Fruit fly (Drosophila melanogaster) whole organism, pupa: Measurements from ENCODE around the gene bond.

ENCODE experiments used
- CG10348 ChIP-seq: fragments of 200-800 bp; sonication (Bioruptor generic); IDR thresholded peaks from 2 replicates; pipeline ENCODE4 v1.3.6; 2022; ENCODE audit warnings: missing biosample characterization, missing genetic modification characterization
- CG12605 ChIP-seq: fragments of 200-800 bp; sonication (Bioruptor generic); IDR thresholded peaks from 2 replicates; pipeline ENCODE4 v1.3.6; 2022; ENCODE audit warnings: missing biosample characterization, missing genetic modification characterization
- CG13204 ChIP-seq: fragments of 200-800 bp; sonication (Bioruptor generic); optimal IDR thresholded peaks from 2 replicates; lab custom pipeline; 2018; ENCODE audit warnings: missing biosample characterization, mild to moderate bottlenecking, missing genetic modification characterization, moderate library complexity
- CG14655 ChIP-seq: fragments of 200-800 bp; sonication (Bioruptor generic); optimal IDR thresholded peaks from 3 replicates; lab custom pipeline; 2017; ENCODE audit warnings: mild to moderate bottlenecking, missing biosample characterization, missing genetic modification reagents, missing genetic modification characterization
- CG15710 ChIP-seq: fragments of 200-800 bp; sonication (Bioruptor generic); optimal IDR thresholded peaks from 2 replicates; lab custom pipeline; 2018; ENCODE audit warnings: missing biosample characterization, mild to moderate bottlenecking, missing genetic modification characterization, moderate library complexity
- CG17806 ChIP-seq: fragments of 200-800 bp; sonication (Bioruptor generic); optimal IDR thresholded peaks from 2 replicates; lab custom pipeline; 2018; ENCODE audit warnings: missing biosample characterization, mild to moderate bottlenecking, missing genetic modification characterization, moderate library complexity
- CG32121 ChIP-seq: fragments of 200-800 bp; sonication (Bioruptor generic); IDR thresholded peaks from 2 replicates; pipeline ENCODE4 v1.3.6; 2022; ENCODE audit warnings: missing biosample characterization, missing genetic modification characterization
- CG34367 ChIP-seq: fragments of 200-800 bp; sonication (Bioruptor generic); optimal IDR thresholded peaks from 2 replicates; lab custom pipeline; 2018; ENCODE audit warnings: missing biosample characterization, mild to moderate bottlenecking, missing genetic modification characterization
- CG4496 ChIP-seq: fragments of 200-800 bp; sonication (Bioruptor generic); IDR thresholded peaks from 3 replicates; pipeline ENCODE4 v1.3.6; 2022; ENCODE audit warnings: missing biosample characterization, missing genetic modification characterization
- CG8159 ChIP-seq: fragments of 200-800 bp; sonication (Bioruptor generic); optimal IDR thresholded peaks from 3 replicates; lab custom pipeline; 2018; ENCODE audit warnings: missing biosample characterization, mild to moderate bottlenecking, missing genetic modification characterization, moderate library complexity
- CG8301 ChIP-seq: fragments of 200-800 bp; sonication (Bioruptor generic); optimal IDR thresholded peaks from 2 replicates; lab custom pipeline; 2018; ENCODE audit warnings: missing biosample characterization, mild to moderate bottlenecking, missing genetic modification characterization
- CG9948 ChIP-seq: fragments of 200-800 bp; sonication (Bioruptor generic); optimal IDR thresholded peaks from 2 replicates; lab custom pipeline; 2018; ENCODE audit warnings: missing biosample characterization, mild to moderate bottlenecking, missing genetic modification characterization, moderate library complexity
- D1 ChIP-seq: fragments of 200-800 bp; sonication (Bioruptor generic); optimal IDR thresholded peaks from 2 replicates; lab custom pipeline; 2018; ENCODE audit warnings: missing biosample characterization, mild to moderate bottlenecking, missing genetic modification characterization, moderate library complexity
- EcR ChIP-seq: fragments of 200-800 bp; sonication (Bioruptor generic); optimal IDR thresholded peaks from 3 replicates; lab custom pipeline; 2019; ENCODE audit warnings: missing biosample characterization, missing genetic modification characterization, mild to moderate bottlenecking, moderate library complexity, missing genetic modification reagents
- Ets98B ChIP-seq: fragments of 200-800 bp; sonication (Bioruptor generic); IDR thresholded peaks from 2 replicates; pipeline ENCODE4 v1.3.6; 2022; ENCODE audit warnings: missing biosample characterization, missing genetic modification characterization
- Pif1A ChIP-seq: fragments of 200-800 bp; sonication (Bioruptor generic); optimal IDR thresholded peaks from 3 replicates; lab custom pipeline; 2016; ENCODE audit warnings: missing biosample characterization, missing genetic modification characterization
- Pif1B ChIP-seq: fragments of 200-800 bp; sonication (Bioruptor generic); optimal IDR thresholded peaks from 3 replicates; lab custom pipeline; 2016; ENCODE audit warnings: missing biosample characterization, missing genetic modification characterization
- Snoo ChIP-seq: fragments of 200-800 bp; sonication (Bioruptor generic); optimal IDR thresholded peaks from 3 replicates; lab custom pipeline; 2017; ENCODE audit warnings: missing biosample characterization, mild to moderate bottlenecking, missing genetic modification characterization, inconsistent platforms
- fd96Ca ChIP-seq: fragments of 200-800 bp; sonication (Bioruptor generic); IDR thresholded peaks from 3 replicates; pipeline ENCODE4 v1.3.6; 2022; ENCODE audit warnings: missing biosample characterization, missing genetic modification characterization
- gl ChIP-seq: fragments of 200-800 bp; sonication (Bioruptor generic); optimal IDR thresholded peaks from 2 replicates; lab custom pipeline; 2018; ENCODE audit warnings: missing biosample characterization, mild to moderate bottlenecking, missing genetic modification characterization
- rn ChIP-seq: fragments of 200-800 bp; sonication (Bioruptor generic); IDR thresholded peaks from 2 replicates; pipeline ENCODE4 v1.3.6; 2022; ENCODE audit warnings: missing biosample characterization, missing genetic modification characterization

The bond gene

DNA sequence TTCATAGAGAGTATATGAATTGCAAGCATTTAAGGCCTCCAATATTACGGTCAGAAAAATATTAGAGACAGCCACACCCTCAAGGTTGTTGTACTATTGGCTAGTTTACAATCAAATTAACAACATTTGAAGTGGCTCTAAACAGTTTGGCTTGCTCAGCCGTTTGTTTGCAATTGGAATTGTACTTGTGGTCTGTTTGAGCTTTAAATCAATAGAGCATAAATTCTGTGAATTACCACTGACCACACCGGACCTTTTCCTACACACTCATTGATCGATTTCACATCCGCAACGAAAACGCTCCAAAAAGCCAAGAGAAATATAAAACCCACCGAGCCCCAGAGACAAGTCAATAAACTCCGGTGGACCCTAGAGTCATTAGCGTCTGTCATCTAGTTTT, 23.1 kb downstream of the bond start:
- no peak for TF ChIP-seq CG15710 (tag; lab: Kevin White, UChicago)
- no peak for TF ChIP-seq CG4496 (GFP tag; lab: Robert Waterston, UW)

- no peak for TF ChIP-seq CG13204 (GFP tag; lab: Kevin White, UChicago)
- no peak for TF ChIP-seq CG17806 (tag; lab: Kevin White, UChicago)
- peak; percentile 55; the same call in 1 of the 2 replicates for TF ChIP-seq CG32121 (GFP tag; lab: Robert Waterston, UW)
- no peak for TF ChIP-seq CG34367 (tag; lab: Kevin White, UChicago)
- TF ChIP-seq CG14655 (GFP tag; lab: Kevin White, UChicago), result peak; percentile 77
- TF ChIP-seq Pif1B, result peak; percentile 1
- no peak for TF ChIP-seq EcR (GFP tag; lab: Kevin White, UChicago)
- TF ChIP-seq Ets98B, result peak; percentile 54
- no peak for TF ChIP-seq D1
- TF ChIP-seq Snoo (tag; lab: Kevin White, UChicago), result no peak
- no peak for TF ChIP-seq CG10348 (GFP tag; lab: Robert Waterston, UW)
- TF ChIP-seq fd96Ca (GFP tag; lab: Robert Waterston, UW), result peak; percentile 64; the same call in 2 of the 3 replicates
- peak; percentile 84 for TF ChIP-seq CG4496 (GFP tag; lab: Robert Waterston, UW)
- no peak for TF ChIP-seq rn (GFP tag; lab: Robert Waterston, UW)
- TF ChIP-seq CG12605 (GFP tag; lab: Robert Waterston, UW), result peak; percentile 37; the same call in 1 of the 2 replicates
- TF ChIP-seq CG9948 (tag; lab: Kevin White, UChicago), result no peak
- no peak for TF ChIP-seq gl
- no peak for TF ChIP-seq Pif1A (GFP tag; lab: Kevin White, UChicago)
- peak; percentile 65 for TF ChIP-seq CG8301 (tag; lab: Kevin White, UChicago)
- TF ChIP-seq CG15710 (tag; lab: Kevin White, UChicago), result no peak
- no peak for TF ChIP-seq CG8159
Measured at dm6 chr3R:22576096-22576697, 25.7 kb downstream of the bond start.

dm6 chr3R:22576979-22577378, 26.5 kb downstream of the bond start:
- TF ChIP-seq CG4496 (GFP tag; lab: Robert Waterston, UW), result no peak
- TF ChIP-seq fd96Ca (GFP tag; lab: Robert Waterston, UW), result peak; percentile 27; the same call in 1 of the 3 replicates
- TF ChIP-seq EcR (GFP tag; lab: Kevin White, UChicago), result no peak
- no peak for TF ChIP-seq rn (GFP tag; lab: Robert Waterston, UW)
- no peak for TF ChIP-seq CG32121 (GFP tag; lab: Robert Waterston, UW)
- TF ChIP-seq Pif1B, result no peak

- TF ChIP-seq CG9948 (tag; lab: Kevin White, UChicago), result no peak
Measured at dm6 chr3R:22580546-22580945, 30.1 kb downstream of the bond start, which contains the start of gene CSN6. CSN6 (plus strand) TSS chr3R:22580773.

- TF ChIP-seq CG14655 (GFP tag; lab: Kevin White, UChicago) (no peak), CG8159 (no peak), Ets98B (no peak), Snoo (tag; lab: Kevin White, UChicago) (no peak), CG32121 (GFP tag; lab: Robert Waterston, UW) (no peak), CG10348 (GFP tag; lab: Robert Waterston, UW) (no peak), CG12605 (GFP tag; lab: Robert Waterston, UW) (no peak), CG13204 (GFP tag; lab: Kevin White, UChicago) (no peak), CG17806 (tag; lab: Kevin White, UChicago) (no peak), EcR (GFP tag; lab: Kevin White, UChicago) (no peak), CG9948 (tag; lab: Kevin White, UChicago) (no peak), gl (no peak)
Measured at dm6 chr3R:22582981-22583380, 32.5 kb downstream of the bond start, which contains the start of gene Dph5. Dph5 (minus strand) TSS chr3R:22583225.

DNA sequence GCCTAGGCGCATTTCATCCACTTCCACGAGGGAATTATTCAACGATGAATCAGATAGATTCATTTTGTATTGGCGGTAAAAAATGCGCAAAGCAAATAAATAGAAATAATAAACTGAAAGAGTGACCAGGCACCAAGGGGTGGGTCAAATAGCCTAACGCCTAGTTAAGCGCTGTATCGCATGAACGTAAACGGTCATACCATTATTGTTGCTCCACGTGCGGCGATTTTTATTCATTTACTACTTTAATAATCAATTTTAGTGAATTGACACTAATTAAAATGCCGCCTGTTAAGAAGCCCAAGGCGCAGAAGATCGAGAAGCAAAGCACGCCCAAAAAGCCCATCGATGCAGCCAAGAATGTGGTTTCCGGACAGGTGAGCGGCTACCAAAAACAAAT, 34.1 kb downstream of the bond start, which contains the start of the genes CG33107 and CG6937:
CG33107 (minus strand) TSS at position 137 of the 400 bp plus-strand sequence.
CG6937 (plus strand) TSS at position 192 of the 400 bp plus-strand sequence.
- TF ChIP-seq rn (GFP tag; lab: Robert Waterston, UW) (no peak), CG32121 (GFP tag; lab: Robert Waterston, UW) (no peak)

dm6 chr3R:22586525-22586924, 36.0 kb downstream of the bond start, which contains the start of gene btn:
btn (minus strand) TSS chr3R:22586625.
- TF ChIP-seq D1, result no peak
- no peak for TF ChIP-seq CG9948 (tag; lab: Kevin White, UChicago)
- no peak for TF ChIP-seq CG8159
- TF ChIP-seq CG8301 (tag; lab: Kevin White, UChicago), result no peak
- no peak for TF ChIP-seq EcR (GFP tag; lab: Kevin White, UChicago)
- no peak for TF ChIP-seq CG4496 (GFP tag; lab: Robert Waterston, UW)
- no peak for TF ChIP-seq Pif1A (GFP tag; lab: Kevin White, UChicago)
- TF ChIP-seq Pif1B, result no peak
- TF ChIP-seq Snoo (tag; lab: Kevin White, UChicago), result no peak
- no peak for TF ChIP-seq rn (GFP tag; lab: Robert Waterston, UW)
- TF ChIP-seq CG17806 (tag; lab: Kevin White, UChicago), result no peak
- no peak for TF ChIP-seq fd96Ca (GFP tag; lab: Robert Waterston, UW)
- TF ChIP-seq CG14655 (GFP tag; lab: Kevin White, UChicago), result no peak
- no peak for TF ChIP-seq gl
- no peak for TF ChIP-seq CG32121 (GFP tag; lab: Robert Waterston, UW)
- no peak for TF ChIP-seq Ets98B
